Worm (Caenorhabditis elegans): ENCODE measurements around the gene rpc-1.

rpc-1 gene

DNA sequence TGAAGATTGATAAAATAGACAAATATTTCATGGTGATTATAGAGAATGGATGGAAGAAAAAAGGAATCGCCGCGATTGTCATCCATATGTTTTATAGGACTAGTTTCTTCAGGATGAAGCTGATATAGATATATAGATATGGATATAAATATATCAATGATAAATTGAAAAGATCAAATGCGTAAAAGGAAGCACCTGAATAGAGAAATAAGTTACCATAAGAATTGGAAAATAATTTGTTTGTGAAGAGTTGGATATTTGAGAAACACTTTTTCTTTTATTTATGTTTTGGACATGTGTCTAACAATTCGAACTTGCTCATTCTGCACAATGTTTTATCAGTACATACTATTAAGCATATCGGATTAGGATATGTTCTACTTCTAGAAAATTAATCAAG is 22.5 kb upstream of the rpc-1 start, which contains the start of gene C42D4.13:
TSS of gene C42D4.13 (minus strand) at position 101 of the 400 bp plus-strand sequence.
- TF ChIP-seq aly-2 (tag; optimal IDR thresholded peaks at IDR 0.05): no peak
- TF ChIP-seq ztf-11 (tag; optimal IDR thresholded peaks at IDR 0.05): no peak
- no peak for TF ChIP-seq lin-13 (GFP tag; optimal IDR thresholded peaks at IDR 0.05)
- no peak for TF ChIP-seq unc-62 (GFP tag; optimal IDR thresholded peaks at IDR 0.05)
- no peak for TF ChIP-seq ama-1 (optimal IDR thresholded peaks at IDR 0.05)
- TF ChIP-seq blmp-1 (tag; optimal IDR thresholded peaks at IDR 0.05; ENCODE audit: insufficient read depth): no peak
- no peak for TF ChIP-seq ZK546.5 (tag; optimal IDR thresholded peaks at IDR 0.05)
- TF ChIP-seq peb-1 (tag; optimal IDR thresholded peaks at IDR 0.05): no peak
- no peak for TF ChIP-seq C34F6.9 (tag; optimal IDR thresholded peaks at IDR 0.05)
- TF ChIP-seq sma-3 (GFP tag; optimal IDR thresholded peaks at IDR 0.05): no peak
- TF ChIP-seq dmd-4 (tag; optimal IDR thresholded peaks at IDR 0.05): no peak
- no peak for TF ChIP-seq sma-9 (GFP tag; optimal IDR thresholded peaks at IDR 0.05)
- TF ChIP-seq sma-9 (tag; optimal IDR thresholded peaks at IDR 0.05): no peak

ce11 chrIV:7186756-7187155 is 21.2 kb upstream of the rpc-1 start, which contains the start of gene str-249:
Gene str-249 (minus strand): TSS chrIV:7186856.
- TF ChIP-seq nhr-77 (tag; optimal IDR thresholded peaks at IDR 0.05): no peak

DNA sequence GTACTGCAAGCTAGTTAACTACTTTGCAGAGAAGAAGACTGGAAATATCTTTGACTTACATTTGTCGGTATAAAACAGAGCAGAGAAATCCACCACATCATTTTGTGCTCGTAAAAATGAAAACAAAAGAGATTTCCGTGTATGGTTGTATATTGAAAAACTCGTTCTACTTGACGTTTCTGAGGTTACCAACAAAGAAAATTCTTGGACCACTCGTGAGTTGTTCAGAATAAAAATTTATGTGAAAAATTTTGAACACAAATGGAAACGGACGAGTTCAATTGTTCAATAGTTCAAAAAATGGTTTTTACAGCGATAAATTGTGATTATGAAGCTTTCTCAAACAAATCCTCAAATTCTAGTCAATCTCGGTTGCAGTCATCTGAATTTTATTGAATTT is 19.0 kb upstream of the rpc-1 start, which contains the start of gene clec-179:
TSS of gene clec-179 (minus strand) at position 101 of the 400 bp plus-strand sequence.
- TF ChIP-seq mdl-1 (tag; optimal IDR thresholded peaks at IDR 0.05) (no peak), ztf-4 (tag; optimal IDR thresholded peaks at IDR 0.05) (no peak), lin-39 (tag; optimal IDR thresholded peaks at IDR 0.05) (no peak), nhr-11 (tag; optimal IDR thresholded peaks at IDR 0.05) (no peak), egl-27 (tag; optimal IDR thresholded peaks at IDR 0.05) (no peak)

- no peak for TF ChIP-seq ztf-4 (tag; optimal IDR thresholded peaks at IDR 0.05)
- no peak for TF ChIP-seq nhr-25 (tag; optimal IDR thresholded peaks at IDR 0.05)
- TF ChIP-seq nhr-23 (tag; optimal IDR thresholded peaks at IDR 0.05): no peak
- no peak for TF ChIP-seq nhr-6 (tag; optimal IDR thresholded peaks at IDR 0.05)
- no peak for TF ChIP-seq gmeb-1 (tag; optimal IDR thresholded peaks at IDR 0.05)
- TF ChIP-seq blmp-1 (tag; optimal IDR thresholded peaks at IDR 0.05; ENCODE audit: insufficient read depth): no peak
- TF ChIP-seq nhr-77 (tag; optimal IDR thresholded peaks at IDR 0.05): no peak
- TF ChIP-seq elt-3 (tag; optimal IDR thresholded peaks at IDR 0.05): no peak
- TF ChIP-seq lin-11 (tag; optimal IDR thresholded peaks at IDR 0.05): no peak
- no peak for TF ChIP-seq ceh-82 (tag; optimal IDR thresholded peaks at IDR 0.05)
- TF ChIP-seq lsy-2 (tag; optimal IDR thresholded peaks at IDR 0.05): no peak
- no peak for TF ChIP-seq F13H6.1 (tag; optimal IDR thresholded peaks at IDR 0.05)
- no peak for TF ChIP-seq alr-1 (tag; optimal IDR thresholded peaks at IDR 0.05)
- no peak for TF ChIP-seq Y55F3AM.14 (GFP tag; optimal IDR thresholded peaks at IDR 0.05)
- TF ChIP-seq skn-1 (tag; optimal IDR thresholded peaks at IDR 0.05): no peak
- no peak for TF ChIP-seq nhr-11 (tag; optimal IDR thresholded peaks at IDR 0.05)
- TF ChIP-seq mbf-1 (tag; optimal IDR thresholded peaks at IDR 0.05): no peak
- TF ChIP-seq lin-39 (tag; optimal IDR thresholded peaks at IDR 0.05): no peak
These were observed 17.3 kb upstream of the rpc-1 start for ce11 chrIV:7182818-7183217.

DNA sequence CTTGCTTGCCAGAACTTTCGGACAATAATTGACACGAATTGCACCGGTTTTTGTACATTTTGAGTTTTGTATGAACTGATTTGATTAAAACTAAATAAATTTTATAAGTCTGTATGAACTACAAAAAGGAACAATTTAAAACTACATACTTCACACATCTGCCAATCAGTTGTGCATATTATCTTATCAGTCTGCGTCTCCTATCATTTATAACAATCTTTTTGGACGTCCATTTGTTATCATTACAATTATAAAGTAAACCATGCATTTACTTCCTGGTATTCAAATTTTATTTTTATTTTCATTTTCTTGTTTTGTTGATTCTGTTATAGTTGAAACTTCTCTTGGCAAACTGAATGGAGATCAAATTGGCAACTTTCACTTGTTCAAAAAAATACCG is 14.8 kb upstream of the rpc-1 start, which contains the start of gene cest-10:
TSS of gene cest-10 (plus strand) at position 254 of the 400 bp plus-strand sequence.
- TF ChIP-seq skn-1 (tag; optimal IDR thresholded peaks at IDR 0.05) (no peak), sma-9 (GFP tag; optimal IDR thresholded peaks at IDR 0.05) (peak; percentile 29), sma-9 (tag; optimal IDR thresholded peaks at IDR 0.05) (no peak), blmp-1 (tag; optimal IDR thresholded peaks at IDR 0.05; ENCODE audit: insufficient read depth) (peak; percentile 9), fos-1 (tag; optimal IDR thresholded peaks at IDR 0.05) (peak; percentile 65), nhr-25 (tag; optimal IDR thresholded peaks at IDR 0.05) (peak; percentile 40)

- TF ChIP-seq nhr-25 (tag; optimal IDR thresholded peaks at IDR 0.05) (peak; percentile 86), elt-3 (tag; optimal IDR thresholded peaks at IDR 0.05) (no peak), fos-1 (tag; optimal IDR thresholded peaks at IDR 0.05) (peak; percentile 52)
These were observed 13.4 kb upstream of the rpc-1 start, which contains the start of gene C42D4.3 for ce11 chrIV:7178942-7179341. Gene C42D4.3 (plus strand): TSS chrIV:7179239.
